Fruit fly (Drosophila melanogaster) whole organism, embryonic: ENCODE results near the gene CG43089.

ENCODE experiments used
- Blimp-1 ChIP-seq: fragments of 200-800 bp; sonication (Bioruptor generic); optimal IDR thresholded peaks from 3 replicates; lab custom pipeline; 2018; ENCODE audit warnings: missing biosample characterization, missing genetic modification characterization, mild to moderate bottlenecking, moderate library complexity, missing genetic modification reagents
- CG10209 ChIP-seq: fragments of 200-800 bp; sonication (Bioruptor generic); optimal IDR thresholded peaks from 3 replicates; lab custom pipeline; 2017; ENCODE audit warnings: missing biosample characterization, mild to moderate bottlenecking, missing genetic modification characterization, missing genetic modification reagents
- CG11696 ChIP-seq: fragments of 200-800 bp; sonication (Bioruptor generic); IDR thresholded peaks from 2 replicates; pipeline ENCODE4 v1.3.6; 2022; ENCODE audit warnings: missing biosample characterization, missing genetic modification characterization
- CG12071 ChIP-seq: fragments of 200-800 bp; sonication (Bioruptor generic); optimal IDR thresholded peaks from 3 replicates; lab custom pipeline; 2018; ENCODE audit warnings: missing biosample characterization, mild to moderate bottlenecking, missing genetic modification characterization
- CG12299 ChIP-seq: fragments of 200-800 bp; sonication (Bioruptor generic); optimal IDR thresholded peaks from 2 replicates; lab custom pipeline; 2018; ENCODE audit warnings: missing biosample characterization, mild to moderate bottlenecking, missing genetic modification characterization
- CG1233 ChIP-seq: fragments of 200-800 bp; sonication (Bioruptor generic); optimal IDR thresholded peaks from 4 replicates; lab custom pipeline; 2018; ENCODE audit warnings: missing biosample characterization, mild to moderate bottlenecking, missing genetic modification characterization
- CG14710 ChIP-seq: fragments of 200-800 bp; sonication (Bioruptor generic); optimal IDR thresholded peaks from 3 replicates; lab custom pipeline; 2019; ENCODE audit warnings: missing biosample characterization, mild to moderate bottlenecking, missing genetic modification characterization, moderate library complexity
- CG15601 ChIP-seq: fragments of 200-800 bp; sonication (Bioruptor generic); optimal IDR thresholded peaks from 3 replicates; lab custom pipeline; 2019; ENCODE audit warnings: missing biosample characterization, mild to moderate bottlenecking, missing genetic modification characterization, moderate library complexity
- CG1792 ChIP-seq: fragments of 200-800 bp; sonication (Bioruptor generic); optimal IDR thresholded peaks from 2 replicates; lab custom pipeline; 2016; ENCODE audit warnings: missing biosample characterization, missing genetic modification characterization
- CG2678 ChIP-seq: fragments of 200-800 bp; sonication (Bioruptor generic); optimal IDR thresholded peaks from 3 replicates; lab custom pipeline; 2019; ENCODE audit warnings: missing biosample characterization, mild to moderate bottlenecking, missing genetic modification characterization, moderate library complexity
- CG2712 ChIP-seq: fragments of 200-800 bp; optimal IDR thresholded peaks from 3 replicates; lab custom pipeline; 2019; ENCODE audit warnings: missing biosample characterization, mild to moderate bottlenecking, missing genetic modification characterization, moderate library complexity
- CG31224 ChIP-seq: fragments of 200-800 bp; sonication (Bioruptor generic); IDR thresholded peaks from 2 replicates; pipeline ENCODE4 v1.3.6; 2022; ENCODE audit warnings: missing biosample characterization, missing genetic modification characterization
- CG3163 ChIP-seq: fragments of 200-800 bp; sonication (Bioruptor generic); optimal IDR thresholded peaks from 3 replicates; lab custom pipeline; 2016; ENCODE audit warnings: missing biosample characterization, missing genetic modification characterization
- CG3281 ChIP-seq: fragments of 200-800 bp; sonication (Bioruptor generic); optimal IDR thresholded peaks from 3 replicates; lab custom pipeline; 2017; ENCODE audit warnings: missing biosample characterization, mild to moderate bottlenecking, missing genetic modification characterization
- CG34376 ChIP-seq: fragments of 200-800 bp; sonication (Bioruptor generic); optimal IDR thresholded peaks from 2 replicates; lab custom pipeline; 2018; ENCODE audit warnings: missing biosample characterization, mild to moderate bottlenecking, missing genetic modification characterization
- CG6254 ChIP-seq: fragments of 200-800 bp; sonication (Bioruptor generic); optimal IDR thresholded peaks from 3 replicates; lab custom pipeline; 2017; ENCODE audit warnings: mild to moderate bottlenecking, missing biosample characterization, missing genetic modification reagents, missing genetic modification characterization
- CG6654 ChIP-seq: fragments of 200-800 bp; sonication (Bioruptor generic); optimal IDR thresholded peaks from 2 replicates; lab custom pipeline; 2017; ENCODE audit warnings: missing biosample characterization, mild to moderate bottlenecking, missing genetic modification characterization
- CG6765 ChIP-seq: fragments of 200-800 bp; sonication (Bioruptor generic); optimal IDR thresholded peaks from 3 replicates; lab custom pipeline; 2017; ENCODE audit warnings: missing biosample characterization, mild to moderate bottlenecking, missing genetic modification characterization
- CG7987 ChIP-seq: fragments of 200-800 bp; sonication (Bioruptor generic); optimal IDR thresholded peaks from 2 replicates; lab custom pipeline; 2018; ENCODE audit warnings: missing biosample characterization, mild to moderate bottlenecking, missing genetic modification characterization, moderate library complexity
- CG9876 ChIP-seq: fragments of 200-800 bp; sonication (Bioruptor generic); optimal IDR thresholded peaks from 2 replicates; lab custom pipeline; 2016; ENCODE audit warnings: missing biosample characterization, missing genetic modification characterization
- Eip74EF ChIP-seq, 2 experiments: fragments of 200-800 bp in 1 of 2; fragments of >200 bp in 1 of 2; sonication (Bioruptor generic) in 1 of 2; optimal IDR thresholded peaks; 2 replicates each; lab custom pipeline; 2017 to 2019; ENCODE audit warnings: missing biosample characterization in 2 of 2, missing genetic modification characterization in 2 of 2, mild to moderate bottlenecking in 1 of 2, moderate library complexity in 1 of 2
- Fer2 ChIP-seq: fragments of 200-800 bp; sonication (Bioruptor generic); optimal IDR thresholded peaks from 2 replicates; lab custom pipeline; 2018; ENCODE audit warnings: missing biosample characterization, mild to moderate bottlenecking, missing genetic modification characterization, moderate library complexity
- HHEX ChIP-seq: fragments of 200-800 bp; sonication (Bioruptor generic); optimal IDR thresholded peaks from 3 replicates; lab custom pipeline; 2017; ENCODE audit warnings: missing biosample characterization, mild to moderate bottlenecking, missing genetic modification characterization, missing genetic modification reagents
- Hmr ChIP-seq: fragments of 200-800 bp; sonication (Bioruptor generic); optimal IDR thresholded peaks from 3 replicates; lab custom pipeline; 2017; ENCODE audit warnings: mild to moderate bottlenecking, missing biosample characterization, missing genetic modification reagents, missing genetic modification characterization
- Med ChIP-seq: fragments of 200-800 bp; sonication (Bioruptor generic); peaks from one replicate; lab custom pipeline; 2016; ENCODE audit warnings: missing biosample characterization, missing genetic modification characterization, mild to moderate bottlenecking, inconsistent platforms, moderate library complexity
- Vsx1 ChIP-seq: fragments of 200-800 bp; sonication (Bioruptor generic); optimal IDR thresholded peaks from 2 replicates; lab custom pipeline; 2017; ENCODE audit warnings: missing biosample characterization, mild to moderate bottlenecking, missing genetic modification characterization, missing genetic modification reagents
- Xrp1 ChIP-seq: fragments of 200-800 bp; sonication (Bioruptor generic); IDR thresholded peaks from 2 replicates; pipeline ENCODE4 v1.3.6; 2022; ENCODE audit warnings: missing biosample characterization, missing genetic modification characterization
- bsh ChIP-seq, 2 experiments: fragments of 200-800 bp; sonication (Bioruptor generic); optimal IDR thresholded peaks; 2 replicates each; lab custom pipeline; 2017 to 2018; ENCODE audit warnings: mild to moderate bottlenecking in 2 of 2, missing biosample characterization in 2 of 2, missing genetic modification characterization in 2 of 2, moderate library complexity in 1 of 2
- caup ChIP-seq: fragments of 200-800 bp; sonication (Bioruptor generic); optimal IDR thresholded peaks from 3 replicates; lab custom pipeline; 2017; ENCODE audit warnings: missing biosample characterization, mild to moderate bottlenecking, missing genetic modification characterization, moderate library complexity; ENCODE audit not compliant: severe bottlenecking
- cg ChIP-seq: fragments of 200-800 bp; sonication (Bioruptor generic); optimal IDR thresholded peaks from 3 replicates; lab custom pipeline; 2019; ENCODE audit warnings: missing biosample characterization, mild to moderate bottlenecking, missing genetic modification characterization, moderate library complexity
- chinmo ChIP-seq: fragments of 200-800 bp; sonication (Bioruptor generic); IDR thresholded peaks from 4 replicates; pipeline ENCODE4 v1.3.6; 2022; ENCODE audit warnings: missing biosample characterization, missing genetic modification characterization; ENCODE audit not compliant: partially characterized antibody
- dmrt99B ChIP-seq: fragments of 200-800 bp; sonication (Bioruptor generic); optimal IDR thresholded peaks from 2 replicates; lab custom pipeline; 2018; ENCODE audit warnings: missing biosample characterization, mild to moderate bottlenecking, missing genetic modification characterization, moderate library complexity
- fd102C ChIP-seq: fragments of 200-800 bp; sonication (Bioruptor generic); optimal IDR thresholded peaks from 2 replicates; lab custom pipeline; 2018; ENCODE audit warnings: missing biosample characterization, mild to moderate bottlenecking, missing genetic modification characterization, moderate library complexity
- gcm2 ChIP-seq: fragments of 200-800 bp; sonication (Bioruptor generic); optimal IDR thresholded peaks from 2 replicates; lab custom pipeline; 2016; ENCODE audit warnings: missing biosample characterization, missing genetic modification characterization
- gem ChIP-seq: fragments of 200-800 bp; sonication (Bioruptor generic); optimal IDR thresholded peaks from 2 replicates; lab custom pipeline; 2019; ENCODE audit warnings: missing biosample characterization, mild to moderate bottlenecking, missing genetic modification characterization, moderate library complexity
- insv ChIP-seq, 2 experiments: fragments of 200-800 bp; sonication (Bioruptor generic); optimal IDR thresholded peaks; 3 replicates each; lab custom pipeline; 2016 to 2018; ENCODE audit warnings: missing biosample characterization in 2 of 2, missing genetic modification characterization in 2 of 2
- jigr1 ChIP-seq: fragments of 200-800 bp; sonication (Bioruptor generic); IDR thresholded peaks from 3 replicates; pipeline ENCODE4 v1.3.6; 2022; ENCODE audit warnings: missing biosample characterization, missing genetic modification characterization
- onecut ChIP-seq: fragments of 200-800 bp; sonication (Bioruptor generic); IDR thresholded peaks from 2 replicates; pipeline ENCODE4 v1.3.6; 2022; ENCODE audit warnings: missing biosample characterization, missing genetic modification characterization
- otp ChIP-seq: fragments of 200-800 bp; sonication (Bioruptor generic); IDR thresholded peaks from 3 replicates; pipeline ENCODE4, ENCODE4 v1.3.6; 2022; ENCODE audit warnings: missing biosample characterization, missing genetic modification characterization
- pho ChIP-seq: fragments of 200-800 bp; sonication (Bioruptor generic); optimal IDR thresholded peaks from 2 replicates; lab custom pipeline; 2016; ENCODE audit warnings: missing biosample characterization, missing genetic modification characterization
- pnt ChIP-seq: fragments of 200-800 bp; sonication (Bioruptor generic); optimal IDR thresholded peaks from 3 replicates; lab custom pipeline; 2016; ENCODE audit warnings: missing biosample characterization, missing genetic modification characterization
- prd ChIP-seq, 3 experiments: fragments of >200 bp in 2 of 3; fragments of 200-800 bp in 1 of 3; sonication (Bioruptor generic) in 1 of 3; optimal IDR thresholded peaks in 2 of 3; IDR thresholded peaks in 1 of 3; 2 replicates in 2 of 3; 3 replicates in 1 of 3; pipeline versions ENCODE4 v1.3.6 to Lab custom; 2017 to 2022; ENCODE audit warnings: missing biosample characterization in 1 of 3, missing genetic modification characterization in 1 of 3
- scrt ChIP-seq: fragments of 200-800 bp; sonication (Bioruptor generic); optimal IDR thresholded peaks from 2 replicates; lab custom pipeline; 2018; ENCODE audit warnings: missing biosample characterization, mild to moderate bottlenecking, missing genetic modification characterization, moderate library complexity
- sens ChIP-seq: fragments of 200-800 bp; sonication (Bioruptor generic); peaks from one replicate; lab custom pipeline; 2016; ENCODE audit warnings: missing biosample characterization, missing genetic modification characterization
- sob ChIP-seq: fragments of 200-800 bp; sonication (Bioruptor generic); IDR thresholded peaks from 2 replicates; pipeline ENCODE4 v1.3.6; 2022; ENCODE audit warnings: missing biosample characterization, missing genetic modification characterization
- tio ChIP-seq: fragments of 200-800 bp; sonication (Bioruptor generic); optimal IDR thresholded peaks from 2 replicates; lab custom pipeline; 2017; ENCODE audit warnings: missing biosample characterization, missing genetic modification characterization, inconsistent platforms
- trh ChIP-seq: fragments of 200-800 bp; sonication (Bioruptor generic); optimal IDR thresholded peaks from 2 replicates; lab custom pipeline; 2016; ENCODE audit warnings: missing biosample characterization, missing genetic modification characterization
- zfh2 ChIP-seq: fragments of 200-800 bp; sonication (Bioruptor generic); optimal IDR thresholded peaks from 2 replicates; lab custom pipeline; 2016; ENCODE audit warnings: missing biosample characterization, missing genetic modification characterization

The CG43089 gene

DNA sequence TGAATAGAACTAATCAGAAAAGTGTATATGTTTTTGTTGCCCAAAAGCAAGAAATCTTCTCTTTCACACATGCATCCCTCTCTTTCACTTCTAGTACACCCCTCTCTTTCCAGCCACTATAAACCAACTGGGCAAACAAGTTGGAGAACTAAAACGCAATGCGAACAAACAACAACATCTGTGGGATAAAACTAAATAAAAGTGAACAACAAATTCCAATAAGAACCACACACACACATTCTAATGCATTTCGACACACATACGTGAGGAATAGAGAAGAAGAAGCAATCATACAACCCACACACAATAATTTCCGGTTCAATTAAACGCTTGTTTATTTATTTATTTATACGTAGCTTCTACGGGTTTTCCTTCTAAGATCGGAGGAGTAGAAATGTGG, 41.9 kb downstream of the CG43089 start (continued):
- TF ChIP-seq prd (optimal IDR thresholded peaks at IDR 0.05; lab: Kevin White, UChicago) (no peak), prd (GFP tag; IDR thresholded peaks at IDR 0.05; lab: Robert Waterston, UW) (no peak), Fer2 (tag; lab: Kevin White, UChicago) (no peak), CG1233 (GFP tag; lab: Kevin White, UChicago) (no peak), gem (tag; lab: Kevin White, UChicago) (peak; percentile 11), gcm2 (no peak), Vsx1 (GFP tag; lab: Kevin White, UChicago) (peak; percentile 17), CG1792 (GFP tag; lab: Kevin White, UChicago) (no peak), jigr1 (GFP tag; lab: Robert Waterston, UW) (no peak), scrt (GFP tag; lab: Kevin White, UChicago) (peak; percentile 4), CG11696 (GFP tag; lab: Robert Waterston, UW) (no peak), insv (GFP tag; optimal IDR thresholded peaks at IDR 0.05; lab: Kevin White, UChicago) (peak in 1 of 2 experiments; percentile 33), CG34376 (GFP tag; lab: Kevin White, UChicago) (no peak), trh (GFP tag; lab: Kevin White, UChicago) (no peak), cg (peak; percentile 12), HHEX (peak; percentile 20), CG14710 (tag; lab: Kevin White, UChicago) (peak; percentile 8), CG2712 (no peak), CG15601 (peak; percentile 51), CG9876 (GFP tag; lab: Kevin White, UChicago) (no peak), CG7987 (peak; percentile 18), onecut (GFP tag; lab: Robert Waterston, UW) (peak; percentile 23; the same call in 1 of the 2 replicates), sens (peak; percentile 74), Eip74EF (GFP tag; optimal IDR thresholded peaks at IDR 0.05; lab: Kevin White, UChicago) (peak in 1 of 2 experiments; percentile 31), CG6254 (GFP tag; lab: Kevin White, UChicago) (no peak), pho (GFP tag; lab: Kevin White, UChicago) (no peak), Xrp1 (GFP tag; lab: Robert Waterston, UW) (0 out of 2 replicates have a peak, but pooled peaks have one; percentile 21), bsh (GFP tag; optimal IDR thresholded peaks at IDR 0.05; lab: Kevin White, UChicago) (no peak), fd102C (GFP tag; lab: Kevin White, UChicago) (no peak), tio (GFP tag; lab: Kevin White, UChicago) (peak; percentile 7), Blimp-1 (peak; percentile 38), CG6765 (GFP tag; lab: Kevin White, UChicago) (peak; percentile 29), Hmr (GFP tag; lab: Kevin White, UChicago) (peak; percentile 18), Med (GFP tag; lab: Kevin White, UChicago) (peak; percentile 65), otp (GFP tag; lab: Robert Waterston, UW) (no peak), CG12299 (tag; lab: Kevin White, UChicago) (no peak), caup (peak; percentile 52), CG6654 (no peak), dmrt99B (tag; lab: Kevin White, UChicago) (peak; percentile 13), CG3163 (GFP tag; lab: Kevin White, UChicago) (peak; percentile 14), CG10209 (GFP tag; lab: Kevin White, UChicago) (peak; percentile 15), CG2678 (tag; lab: Kevin White, UChicago) (peak; percentile 45), chinmo (GFP tag; lab: Robert Waterston, UW) (0 out of 4 replicates have a peak, but pooled peaks have one; percentile 28), pnt (no peak), zfh2 (no peak), sob (GFP tag; lab: Robert Waterston, UW) (0 out of 2 replicates have a peak, but pooled peaks have one; percentile 20), CG3281 (GFP tag; lab: Kevin White, UChicago) (peak; percentile 30), CG31224 (no peak), CG12071 (GFP tag; lab: Kevin White, UChicago) (peak; percentile 33)
